Worm (Caenorhabditis elegans) whole organism, mixed stage, embryonic: ENCODE results near the gene W05H7.1.

ENCODE experiments used
- blmp-1 ChIP-seq: fragments of 150-350 bp; optimal IDR thresholded peaks from 2 replicates; lab custom pipeline; 2014; ENCODE audit warnings: missing biosample characterization, missing genetic modification characterization
- drap-1 ChIP-seq: fragments of 200-800 bp; sonication (Bioruptor generic); optimal IDR thresholded peaks from 3 replicates; lab custom pipeline; 2018; ENCODE audit warnings: mild to moderate bottlenecking, missing genetic modification characterization, missing compliant biosample characterization
- mep-1 ChIP-seq: fragments of 150-350 bp; optimal IDR thresholded peaks from 2 replicates; lab custom pipeline; 2017; ENCODE audit warnings: missing biosample characterization, missing genetic modification reagents, missing genetic modification characterization, inconsistent platforms
- nhr-12 ChIP-seq: fragments of 150-350 bp; optimal IDR thresholded peaks from 2 replicates; lab custom pipeline; 2014; ENCODE audit warnings: missing biosample characterization, missing genetic modification characterization
- nhr-2 ChIP-seq: fragments of 150-350 bp; optimal IDR thresholded peaks from 2 replicates; lab custom pipeline; 2014; ENCODE audit warnings: missing biosample characterization, missing genetic modification characterization

- TF ChIP-seq drap-1 (GFP tag; lab: Kevin White, UChicago) = no peak
- TF ChIP-seq nhr-12 (tag; lab: Kevin White, UChicago) = no peak
- no peak for TF ChIP-seq blmp-1 (tag; lab: Kevin White, UChicago)
- TF ChIP-seq mep-1 (tag; lab: Kevin White, UChicago) = no peak
- no peak for TF ChIP-seq nhr-2 (tag; lab: Kevin White, UChicago)
Measured at ce11 chrX:1471232-1471631, 20.7 kb downstream of the W05H7.1 start.
